Fruit fly (Drosophila melanogaster) whole organism, embryonic: Measurements from ENCODE around the gene Fancl.
A peak's percentile ranks its signal among the peaks of the same experiment; 100 is the strongest.

Experiments used
- Ada2b ChIP-seq: fragments of 200-800 bp; sonication (Bioruptor generic); IDR thresholded peaks from 2 replicates; pipeline ENCODE4 v1.3.6; 2022; ENCODE audit warnings: missing biosample characterization, missing genetic modification characterization
- BEAF-32 ChIP-seq: fragments of 200-800 bp; sonication (Bioruptor generic); optimal IDR thresholded peaks from 3 replicates; lab custom pipeline; 2017; ENCODE audit warnings: missing biosample characterization, missing genetic modification characterization, mild to moderate bottlenecking, moderate library complexity, missing genetic modification reagents
- CG10147 ChIP-seq: fragments of 200-800 bp; sonication (Bioruptor generic); optimal IDR thresholded peaks from 2 replicates; lab custom pipeline; 2019; ENCODE audit warnings: missing biosample characterization, mild to moderate bottlenecking, missing genetic modification characterization, moderate library complexity
- CG11456 ChIP-seq: fragments of 200-800 bp; sonication (Bioruptor generic); IDR thresholded peaks from 3 replicates; pipeline ENCODE4 v1.3.6; 2022; ENCODE audit warnings: missing biosample characterization, missing genetic modification characterization
- CG14710 ChIP-seq: fragments of 200-800 bp; sonication (Bioruptor generic); optimal IDR thresholded peaks from 3 replicates; lab custom pipeline; 2019; ENCODE audit warnings: missing biosample characterization, mild to moderate bottlenecking, missing genetic modification characterization, moderate library complexity
- CG17912 ChIP-seq: fragments of 200-800 bp; sonication (Bioruptor generic); optimal IDR thresholded peaks from 2 replicates; lab custom pipeline; 2018; ENCODE audit warnings: missing biosample characterization, mild to moderate bottlenecking, missing genetic modification characterization
- CG18599 ChIP-seq: fragments of 200-800 bp; sonication (Bioruptor generic); optimal IDR thresholded peaks from 3 replicates; lab custom pipeline; 2017; ENCODE audit warnings: missing biosample characterization, missing genetic modification characterization, mild to moderate bottlenecking, moderate library complexity, missing genetic modification reagents
- CG2129 ChIP-seq: fragments of 200-800 bp; sonication (Bioruptor generic); IDR thresholded peaks from 2 replicates; pipeline ENCODE4 v1.3.6; 2022; ENCODE audit warnings: missing biosample characterization, missing genetic modification characterization; ENCODE audit not compliant: partially characterized antibody
- CG31441 ChIP-seq: fragments of 200-800 bp; sonication (Bioruptor generic); IDR thresholded peaks from 2 replicates; pipeline ENCODE4 v1.3.6; 2022; ENCODE audit warnings: missing biosample characterization, missing genetic modification characterization
- CG4360 ChIP-seq: fragments of 200-800 bp; sonication (Bioruptor generic); IDR thresholded peaks from 2 replicates; pipeline ENCODE4 v1.3.6; 2022; ENCODE audit warnings: missing biosample characterization, missing genetic modification characterization
- CG4617 ChIP-seq: fragments of 200-800 bp; sonication (Bioruptor generic); optimal IDR thresholded peaks from 3 replicates; lab custom pipeline; 2016; ENCODE audit warnings: missing biosample characterization, missing genetic modification characterization, borderline replicate concordance
- CG6272 ChIP-seq: fragments of 200-800 bp; sonication (Bioruptor generic); IDR thresholded peaks from 2 replicates; pipeline ENCODE4 v1.3.6; 2022; ENCODE audit warnings: missing biosample characterization, missing genetic modification characterization
- CG7786 ChIP-seq: fragments of 200-800 bp; sonication (Bioruptor generic); optimal IDR thresholded peaks from 2 replicates; lab custom pipeline; 2016; ENCODE audit warnings: missing biosample characterization, missing genetic modification characterization
- CG9437 ChIP-seq: fragments of 200-800 bp; sonication (Bioruptor generic); optimal IDR thresholded peaks from 2 replicates; lab custom pipeline; 2018; ENCODE audit warnings: missing biosample characterization, mild to moderate bottlenecking, missing genetic modification characterization
- D ChIP-seq, 2 experiments: fragments of 200-800 bp in 1 of 2; fragments of >200 bp in 1 of 2; sonication (Bioruptor generic) in 1 of 2; optimal IDR thresholded peaks; 2 replicates in 1 of 2; 3 replicates in 1 of 2; lab custom pipeline; 2017; ENCODE audit warnings: mild to moderate bottlenecking in 1 of 2, missing biosample characterization in 1 of 2, missing genetic modification characterization in 1 of 2, missing genetic modification reagents in 1 of 2
- D19B ChIP-seq: fragments of 200-800 bp; sonication (Bioruptor generic); optimal IDR thresholded peaks from 2 replicates; lab custom pipeline; 2017; ENCODE audit warnings: missing biosample characterization, mild to moderate bottlenecking, missing genetic modification characterization
- Dbx ChIP-seq: fragments of 200-800 bp; sonication (Bioruptor generic); IDR thresholded peaks from 3 replicates; pipeline ENCODE4 v1.3.6; 2022; ENCODE audit warnings: missing biosample characterization, missing genetic modification characterization
- Doc2 ChIP-seq: fragments of 200-800 bp; sonication (Bioruptor generic); IDR thresholded peaks from 2 replicates; pipeline ENCODE4 v1.3.6; 2022; ENCODE audit warnings: missing biosample characterization, missing genetic modification characterization
- Dp ChIP-seq: fragments of 200-800 bp; sonication (Bioruptor generic); optimal IDR thresholded peaks from 2 replicates; lab custom pipeline; 2018; ENCODE audit warnings: missing biosample characterization, mild to moderate bottlenecking, missing genetic modification characterization, moderate library complexity
- Hand ChIP-seq: fragments of 200-800 bp; sonication (Bioruptor generic); optimal IDR thresholded peaks from 2 replicates; lab custom pipeline; 2017; ENCODE audit warnings: mild to moderate bottlenecking, missing biosample characterization, missing genetic modification reagents, missing genetic modification characterization
- Hey ChIP-seq: fragments of 200-800 bp; sonication (Bioruptor generic); optimal IDR thresholded peaks from 3 replicates; lab custom pipeline; 2018; ENCODE audit warnings: missing biosample characterization, mild to moderate bottlenecking, missing genetic modification characterization
- Hr39 ChIP-seq: fragments of >200 bp; optimal IDR thresholded peaks from 2 replicates; lab custom pipeline; 2017
- MESR4 ChIP-seq: fragments of 200-800 bp; sonication (Bioruptor generic); optimal IDR thresholded peaks from 2 replicates; lab custom pipeline; 2018; ENCODE audit warnings: missing biosample characterization, mild to moderate bottlenecking, missing genetic modification characterization, moderate library complexity
- NC2α ChIP-seq: fragments of 200-800 bp; sonication (Bioruptor generic); optimal IDR thresholded peaks from 2 replicates; lab custom pipeline; 2016; ENCODE audit warnings: missing biosample characterization, missing genetic modification characterization
- Nf-YC ChIP-seq: fragments of 200-800 bp; optimal IDR thresholded peaks from 3 replicates; lab custom pipeline; 2019; ENCODE audit warnings: missing biosample characterization, mild to moderate bottlenecking, missing genetic modification characterization, moderate library complexity
- Sry-δ ChIP-seq: fragments of 200-800 bp; sonication (Bioruptor generic); optimal IDR thresholded peaks from 2 replicates; lab custom pipeline; 2016; ENCODE audit warnings: missing biosample characterization, missing genetic modification characterization
- YL-1 ChIP-seq: fragments of 200-800 bp; sonication (Bioruptor generic); optimal IDR thresholded peaks from 3 replicates; lab custom pipeline; 2017; ENCODE audit warnings: missing biosample characterization, mild to moderate bottlenecking, missing genetic modification characterization
- ap ChIP-seq: fragments of 200-800 bp; sonication (Bioruptor generic); IDR thresholded peaks from 2 replicates; pipeline ENCODE4 v1.3.6; 2022; ENCODE audit warnings: missing biosample characterization, missing genetic modification characterization
- cad ChIP-seq: fragments of >200 bp; optimal IDR thresholded peaks from 2 replicates; lab custom pipeline; 2017; ENCODE audit warnings: missing biosample characterization, missing genetic modification characterization
- disco-r ChIP-seq: fragments of 200-800 bp; sonication (Bioruptor generic); optimal IDR thresholded peaks from 2 replicates; lab custom pipeline; 2016; ENCODE audit warnings: missing biosample characterization, missing genetic modification characterization
- dysf ChIP-seq: fragments of 200-800 bp; sonication (Bioruptor generic); IDR thresholded peaks from 3 replicates; pipeline ENCODE4 v1.3.6; 2022; ENCODE audit warnings: missing biosample characterization, missing genetic modification characterization
- emc ChIP-seq: fragments of 200-800 bp; sonication (Bioruptor generic); optimal IDR thresholded peaks from 2 replicates; lab custom pipeline; 2016; ENCODE audit warnings: missing biosample characterization, missing genetic modification characterization
- eyg ChIP-seq: fragments of 200-800 bp; sonication (Bioruptor generic); optimal IDR thresholded peaks from 3 replicates; lab custom pipeline; 2016; ENCODE audit warnings: missing biosample characterization, missing genetic modification characterization
- fd64A ChIP-seq: fragments of 200-800 bp; sonication (Bioruptor generic); optimal IDR thresholded peaks from 3 replicates; lab custom pipeline; 2018; ENCODE audit warnings: missing biosample characterization, mild to moderate bottlenecking, missing genetic modification characterization
- fd96Cb ChIP-seq: fragments of 200-800 bp; sonication (Bioruptor generic); optimal IDR thresholded peaks from 2 replicates; lab custom pipeline; 2018; ENCODE audit warnings: missing biosample characterization, mild to moderate bottlenecking, missing genetic modification characterization, moderate library complexity
- gcm ChIP-seq: fragments of 200-800 bp; sonication (Bioruptor generic); optimal IDR thresholded peaks from 2 replicates; lab custom pipeline; 2019; ENCODE audit warnings: missing biosample characterization, mild to moderate bottlenecking, missing genetic modification characterization, moderate library complexity
- gcm2 ChIP-seq: fragments of 200-800 bp; sonication (Bioruptor generic); optimal IDR thresholded peaks from 2 replicates; lab custom pipeline; 2016; ENCODE audit warnings: missing biosample characterization, missing genetic modification characterization
- grn ChIP-seq: fragments of 200-800 bp; sonication (Bioruptor generic); optimal IDR thresholded peaks from 3 replicates; lab custom pipeline; 2017; ENCODE audit warnings: missing biosample characterization, missing genetic modification characterization
- gro ChIP-seq: fragments of 200-800 bp; sonication (Bioruptor generic); optimal IDR thresholded peaks from 2 replicates; lab custom pipeline; 2016; ENCODE audit warnings: missing biosample characterization, missing genetic modification characterization
- kni ChIP-seq: fragments of 200-800 bp; sonication (Bioruptor generic); optimal IDR thresholded peaks from 3 replicates; lab custom pipeline; 2017; ENCODE audit warnings: mild to moderate bottlenecking, missing biosample characterization, missing genetic modification reagents, missing genetic modification characterization
- lab ChIP-seq: fragments of 200-800 bp; sonication (Bioruptor generic); optimal IDR thresholded peaks from 3 replicates; lab custom pipeline; 2017; ENCODE audit warnings: missing biosample characterization, missing genetic modification characterization, mild to moderate bottlenecking, moderate library complexity, missing genetic modification reagents
- lilli ChIP-seq: fragments of 200-800 bp; sonication (Bioruptor generic); optimal IDR thresholded peaks from 3 replicates; lab custom pipeline; 2016; ENCODE audit warnings: missing biosample characterization, missing genetic modification characterization
- luna ChIP-seq: fragments of 200-800 bp; sonication (Bioruptor generic); optimal IDR thresholded peaks from 2 replicates; lab custom pipeline; 2016; ENCODE audit warnings: missing biosample characterization, missing genetic modification characterization
- nmo ChIP-seq: fragments of 200-800 bp; sonication (Bioruptor generic); optimal IDR thresholded peaks from 2 replicates; lab custom pipeline; 2018; ENCODE audit warnings: missing biosample characterization, mild to moderate bottlenecking, missing genetic modification characterization, moderate library complexity
- phol ChIP-seq: fragments of 200-800 bp; sonication (Bioruptor generic); optimal IDR thresholded peaks from 3 replicates; lab custom pipeline; 2018; ENCODE audit warnings: missing biosample characterization, mild to moderate bottlenecking, missing genetic modification characterization, moderate library complexity
- pzg ChIP-seq: fragments of 200-800 bp; sonication (Bioruptor generic); optimal IDR thresholded peaks from 3 replicates; lab custom pipeline; 2018; ENCODE audit warnings: missing biosample characterization, mild to moderate bottlenecking, missing genetic modification characterization, moderate library complexity
- scrt ChIP-seq: fragments of 200-800 bp; sonication (Bioruptor generic); optimal IDR thresholded peaks from 2 replicates; lab custom pipeline; 2018; ENCODE audit warnings: missing biosample characterization, mild to moderate bottlenecking, missing genetic modification characterization, moderate library complexity
- sens ChIP-seq: fragments of 200-800 bp; sonication (Bioruptor generic); peaks from one replicate; lab custom pipeline; 2016; ENCODE audit warnings: missing biosample characterization, missing genetic modification characterization
- slbo ChIP-seq: fragments of 200-800 bp; sonication (Bioruptor generic); IDR thresholded peaks from 2 replicates; pipeline ENCODE4 v1.3.6; 2022; ENCODE audit warnings: missing biosample characterization, missing genetic modification characterization
- sna ChIP-seq: fragments of 200-800 bp; sonication (Bioruptor generic); IDR thresholded peaks from 2 replicates; pipeline ENCODE4 v1.3.6; 2022; ENCODE audit warnings: missing biosample characterization, missing genetic modification characterization; ENCODE audit not compliant: partially characterized antibody

Fancl gene

dm6 chr3R:10052695-10053382 lies at the start of gene Fancl, which contains the start of gene Npc2e (continued):
- TF ChIP-seq D (optimal IDR thresholded peaks at IDR 0.05; lab: Kevin White, UChicago) (no peak), D (GFP tag; optimal IDR thresholded peaks at IDR 0.05; lab: Kevin White, UChicago) (no peak), Hey (peak; percentile 54), dysf (GFP tag; lab: Robert Waterston, UW) (no peak), cad (GFP tag; lab: Kevin White, UChicago) (no peak), sna (GFP tag; lab: Robert Waterston, UW) (no peak), slbo (GFP tag; lab: Robert Waterston, UW) (no peak), fd64A (GFP tag; lab: Kevin White, UChicago) (no peak), eyg (no peak), Dp (GFP tag; lab: Kevin White, UChicago) (peak; percentile 84), luna (no peak), Dbx (GFP tag; lab: Robert Waterston, UW) (0 out of 3 replicates have a peak, but pooled peaks have one; percentile 16), disco-r (no peak), emc (GFP tag; lab: Kevin White, UChicago) (no peak), Sry-δ (GFP tag; lab: Kevin White, UChicago) (peak; percentile 79), Ada2b (GFP tag; lab: Robert Waterston, UW) (no peak), CG14710 (tag; lab: Kevin White, UChicago) (no peak), ap (GFP tag; lab: Robert Waterston, UW) (no peak), grn (GFP tag; lab: Kevin White, UChicago) (peak; percentile 37), CG4360 (GFP tag; lab: Robert Waterston, UW) (no peak), fd96Cb (no peak), gro (GFP tag; lab: Kevin White, UChicago) (no peak), Hr39 (lab: Kevin White, UChicago) (no peak), Doc2 (GFP tag; lab: Robert Waterston, UW) (no peak), pzg (GFP tag; lab: Kevin White, UChicago) (peak; percentile 29), sens (GFP tag; lab: Kevin White, UChicago) (peak; percentile 16), nmo (no peak), CG7786 (GFP tag; lab: Kevin White, UChicago) (no peak), scrt (GFP tag; lab: Kevin White, UChicago) (no peak), CG2129 (GFP tag; lab: Robert Waterston, UW) (no peak), lab (GFP tag; lab: Kevin White, UChicago) (no peak), CG4617 (GFP tag; lab: Kevin White, UChicago) (no peak), CG10147 (no peak), CG9437 (GFP tag; lab: Kevin White, UChicago) (no peak), gcm2 (GFP tag; lab: Kevin White, UChicago) (no peak), D19B (no peak), gcm (GFP tag; lab: Kevin White, UChicago) (no peak), phol (peak; percentile 80), MESR4 (GFP tag; lab: Kevin White, UChicago) (no peak), YL-1 (GFP tag; lab: Kevin White, UChicago) (no peak), lilli (GFP tag; lab: Kevin White, UChicago) (no peak), Hand (GFP tag; lab: Kevin White, UChicago) (no peak), CG31441 (GFP tag; lab: Robert Waterston, UW) (no peak), CG11456 (no peak), CG18599 (GFP tag; lab: Kevin White, UChicago) (no peak), CG6272 (GFP tag; lab: Robert Waterston, UW) (no peak), CG17912 (no peak), BEAF-32 (GFP tag; lab: Kevin White, UChicago) (peak; percentile 45), kni (GFP tag; lab: Kevin White, UChicago) (no peak), Nf-YC (tag; lab: Kevin White, UChicago) (no peak), NC2α (GFP tag; lab: Kevin White, UChicago) (no peak)
